Fruit fly (Drosophila melanogaster): ENCODE measurements around the gene Vml.
A peak's percentile ranks its signal among the peaks of the same experiment; 100 is the strongest.

The Vml gene

dm6 chrX:2300293-2301068 lies 24.9 kb downstream of the Vml start (continued):
- TF ChIP-seq CG3065 (GFP tag; optimal IDR thresholded peaks at IDR 0.05) = peak; percentile 69
- TF ChIP-seq CG13287 (GFP tag; IDR thresholded peaks at IDR 0.05; ENCODE audit: partially characterized antibody) = peak; percentile 17; the same call in 1 of the 2 replicates
- TF ChIP-seq CG4707 (GFP tag; optimal IDR thresholded peaks at IDR 0.05) = peak; percentile 91
- peak; percentile 88 for TF ChIP-seq Spps (tag; optimal IDR thresholded peaks at IDR 0.05)
- TF ChIP-seq Mad (GFP tag; optimal IDR thresholded peaks at IDR 0.05) = peak; percentile 93
- peak; percentile 88 for TF ChIP-seq CG16779 (GFP tag; IDR thresholded peaks at IDR 0.05)
- no peak for TF ChIP-seq hbn (GFP tag; IDR thresholded peaks at IDR 0.05; ENCODE audit: partially characterized antibody)
- TF ChIP-seq CG12219 (GFP tag; optimal IDR thresholded peaks at IDR 0.05) = peak; percentile 97
- peak; percentile 95 for TF ChIP-seq CG18262 (tag; optimal IDR thresholded peaks at IDR 0.05)
- TF ChIP-seq gt (GFP tag; IDR thresholded peaks at IDR 0.05) = peak; percentile 92
- peak; percentile 81 for TF ChIP-seq trh (GFP tag; optimal IDR thresholded peaks at IDR 0.05)
- peak; percentile 93 for TF ChIP-seq odd (GFP tag; optimal IDR thresholded peaks at IDR 0.05)
- TF ChIP-seq Lpt (GFP tag; optimal IDR thresholded peaks at IDR 0.05) = no peak
- peak; percentile 99 for TF ChIP-seq Med (GFP tag)
- TF ChIP-seq Dp (GFP tag; optimal IDR thresholded peaks at IDR 0.05) = peak; percentile 30
- peak; percentile 90 for TF ChIP-seq ssp (GFP tag; IDR thresholded peaks at IDR 0.05)
- TF ChIP-seq CG31224 (GFP tag; IDR thresholded peaks at IDR 0.05) = peak; percentile 88
- peak; percentile 92 for TF ChIP-seq CG6813 (GFP tag; optimal IDR thresholded peaks at IDR 0.05)
- peak; percentile 63 for TF ChIP-seq ash1 (GFP tag; optimal IDR thresholded peaks at IDR 0.05)
- peak; percentile 84 for TF ChIP-seq CG4424 (GFP tag; optimal IDR thresholded peaks at IDR 0.05)
- peak; percentile 84 for TF ChIP-seq CG12104 (GFP tag; optimal IDR thresholded peaks at IDR 0.05)
- TF ChIP-seq HLHmδ (GFP tag; optimal IDR thresholded peaks at IDR 0.05) = no peak
- no peak for TF ChIP-seq tna (GFP tag; IDR thresholded peaks at IDR 0.05; ENCODE audit: partially characterized antibody)
- TF ChIP-seq prd (optimal IDR thresholded peaks at IDR 0.05) = no peak
- TF ChIP-seq prd (GFP tag; IDR thresholded peaks at IDR 0.05) = peak; percentile 98
- TF ChIP-seq phol (tag; optimal IDR thresholded peaks at IDR 0.05) = peak; percentile 92
- peak; percentile 93 for TF ChIP-seq CG1024 (GFP tag; IDR thresholded peaks at IDR 0.05)
- TF ChIP-seq CG8765 (GFP tag; IDR thresholded peaks at IDR 0.05) = peak; percentile 87
- TF ChIP-seq CG42726 (GFP tag; IDR thresholded peaks at IDR 0.05; ENCODE audit: partially characterized antibody) = 0 out of 2 replicates have a peak, but pooled peaks have one; percentile 25
- TF ChIP-seq Lim3 (GFP tag; IDR thresholded peaks at IDR 0.05) = peak; percentile 88
- peak; percentile 97 for TF ChIP-seq Oli (tag; optimal IDR thresholded peaks at IDR 0.05)
- TF ChIP-seq CG3995 (GFP tag; optimal IDR thresholded peaks at IDR 0.05) = peak; percentile 26
- TF ChIP-seq CG32772 (GFP tag; IDR thresholded peaks at IDR 0.05) = peak; percentile 98
- TF ChIP-seq CG18599 (GFP tag; optimal IDR thresholded peaks at IDR 0.05) = peak; percentile 94
- peak; percentile 93 for TF ChIP-seq Dad (GFP tag; optimal IDR thresholded peaks at IDR 0.05)
- TF ChIP-seq pzg (GFP tag; optimal IDR thresholded peaks at IDR 0.05) = no peak
- TF ChIP-seq CG11695 (GFP tag; IDR thresholded peaks at IDR 0.05) = peak; percentile 98
- TF ChIP-seq CG4730 (GFP tag; IDR thresholded peaks at IDR 0.05) = peak; percentile 95
- TF ChIP-seq slbo (GFP tag; IDR thresholded peaks at IDR 0.05) = peak; percentile 97
- peak; percentile 62 for TF ChIP-seq CTCF (GFP tag; optimal IDR thresholded peaks at IDR 0.05)
- no peak for TF ChIP-seq Neu2 (GFP tag; optimal IDR thresholded peaks at IDR 0.05; ENCODE audit: borderline replicate concordance)
- TF ChIP-seq CG6654 (GFP tag; optimal IDR thresholded peaks at IDR 0.05) = peak; percentile 85
- TF ChIP-seq CG12236 (GFP tag; optimal IDR thresholded peaks at IDR 0.05) = peak; percentile 86
- peak; percentile 76 for TF ChIP-seq sug (tag; optimal IDR thresholded peaks at IDR 0.05)
- TF ChIP-seq gfzf (GFP tag; optimal IDR thresholded peaks at IDR 0.05) = peak; percentile 4
- peak; percentile 81 for TF ChIP-seq tio (GFP tag; optimal IDR thresholded peaks at IDR 0.05)
- peak; percentile 79 for TF ChIP-seq CG8359 (GFP tag; optimal IDR thresholded peaks at IDR 0.05; ENCODE audit: borderline replicate concordance)
- peak; percentile 95 for TF ChIP-seq CG7556 (GFP tag; optimal IDR thresholded peaks at IDR 0.05)
- peak; percentile 96 for TF ChIP-seq CG32532 (GFP tag; IDR thresholded peaks at IDR 0.05)
- TF ChIP-seq shn (GFP tag; optimal IDR thresholded peaks at IDR 0.05) = peak; percentile 93

Data from whole organism, embryonic.